Fruit fly (Drosophila melanogaster) whole organism, embryonic: Measurements from ENCODE around the gene Jhbp3.

Experiments
- C15 ChIP-seq: fragments of 200-800 bp; sonication (Bioruptor generic); IDR thresholded peaks from 3 replicates; pipeline ENCODE4 v1.3.6; 2022; ENCODE audit warnings: missing biosample characterization, missing genetic modification characterization
- CG11093 ChIP-seq: fragments of 200-800 bp; sonication (Bioruptor generic); IDR thresholded peaks from 3 replicates; pipeline ENCODE4 v1.3.6; 2022; ENCODE audit warnings: missing biosample characterization, missing genetic modification characterization
- CG12104 ChIP-seq: fragments of 200-800 bp; sonication (Bioruptor generic); optimal IDR thresholded peaks from 3 replicates; lab custom pipeline; 2016; ENCODE audit warnings: missing biosample characterization, missing genetic modification characterization
- CG12236 ChIP-seq: fragments of 200-800 bp; sonication (Bioruptor generic); optimal IDR thresholded peaks from 2 replicates; lab custom pipeline; 2016; ENCODE audit warnings: missing biosample characterization, missing genetic modification characterization
- CG12299 ChIP-seq: fragments of 200-800 bp; sonication (Bioruptor generic); optimal IDR thresholded peaks from 2 replicates; lab custom pipeline; 2018; ENCODE audit warnings: missing biosample characterization, mild to moderate bottlenecking, missing genetic modification characterization
- CG13296 ChIP-seq: fragments of 200-800 bp; sonication (Bioruptor generic); optimal IDR thresholded peaks from 3 replicates; lab custom pipeline; 2018; ENCODE audit warnings: missing biosample characterization, mild to moderate bottlenecking, missing genetic modification characterization
- CG14014 ChIP-seq: fragments of 200-800 bp; sonication (Bioruptor generic); IDR thresholded peaks from 2 replicates; pipeline ENCODE4 v1.3.6; 2022; ENCODE audit warnings: missing biosample characterization, missing genetic modification characterization
- CG14965 ChIP-seq: fragments of 200-800 bp; sonication (Bioruptor generic); optimal IDR thresholded peaks from 2 replicates; lab custom pipeline; 2016; ENCODE audit warnings: missing biosample characterization, missing genetic modification characterization, borderline replicate concordance
- CG15269 ChIP-seq: fragments of 200-800 bp; sonication (Bioruptor generic); optimal IDR thresholded peaks from 2 replicates; lab custom pipeline; 2018; ENCODE audit warnings: missing biosample characterization, mild to moderate bottlenecking, missing genetic modification characterization, moderate library complexity
- CG2199 ChIP-seq: fragments of 200-800 bp; sonication (Bioruptor generic); IDR thresholded peaks from 3 replicates; pipeline ENCODE4 v1.3.6; 2022; ENCODE audit warnings: missing biosample characterization, missing genetic modification characterization
- CG4328 ChIP-seq: fragments of 200-800 bp; sonication (Bioruptor generic); optimal IDR thresholded peaks from 3 replicates; lab custom pipeline; 2017; ENCODE audit warnings: missing biosample characterization, missing genetic modification reagents, missing genetic modification characterization
- CG5245 ChIP-seq: fragments of 200-800 bp; sonication (Bioruptor generic); optimal IDR thresholded peaks from 3 replicates; lab custom pipeline; 2016; ENCODE audit warnings: missing biosample characterization, missing genetic modification characterization
- CG6689 ChIP-seq: fragments of 200-800 bp; sonication (Bioruptor generic); IDR thresholded peaks from 2 replicates; pipeline ENCODE4 v1.3.6; 2022; ENCODE audit warnings: missing biosample characterization, missing genetic modification characterization
- CG6765 ChIP-seq: fragments of 200-800 bp; sonication (Bioruptor generic); optimal IDR thresholded peaks from 3 replicates; lab custom pipeline; 2017; ENCODE audit warnings: missing biosample characterization, mild to moderate bottlenecking, missing genetic modification characterization
- CG7271 ChIP-seq: fragments of 200-800 bp; sonication (Bioruptor generic); optimal IDR thresholded peaks from 2 replicates; lab custom pipeline; 2018; ENCODE audit warnings: missing biosample characterization, mild to moderate bottlenecking, missing genetic modification characterization, moderate library complexity
- CG7357 ChIP-seq: fragments of 200-800 bp; sonication (Bioruptor generic); IDR thresholded peaks from 3 replicates; pipeline ENCODE4 v1.3.6; 2022; ENCODE audit warnings: missing biosample characterization, missing genetic modification characterization
- CG7372 ChIP-seq: fragments of 200-800 bp; sonication (Bioruptor generic); IDR thresholded peaks from 2 replicates; pipeline ENCODE4 v1.3.6; 2022; ENCODE audit warnings: missing biosample characterization, missing genetic modification characterization
- CG8089 ChIP-seq: fragments of 200-800 bp; sonication (Bioruptor generic); optimal IDR thresholded peaks from 3 replicates; lab custom pipeline; 2016; ENCODE audit warnings: missing biosample characterization, missing genetic modification characterization
- CG8765 ChIP-seq: fragments of 200-800 bp; sonication (Bioruptor generic); IDR thresholded peaks from 2 replicates; pipeline ENCODE4 v1.3.6; 2022; ENCODE audit warnings: missing biosample characterization, missing genetic modification characterization
- CG9215 ChIP-seq: fragments of 200-800 bp; sonication (Bioruptor generic); IDR thresholded peaks from 2 replicates; pipeline ENCODE4 v1.3.6; 2022; ENCODE audit warnings: missing biosample characterization, missing genetic modification characterization
- CG9876 ChIP-seq: fragments of 200-800 bp; sonication (Bioruptor generic); optimal IDR thresholded peaks from 2 replicates; lab custom pipeline; 2016; ENCODE audit warnings: missing biosample characterization, missing genetic modification characterization
- D ChIP-seq, 2 experiments: fragments of 200-800 bp in 1 of 2; fragments of >200 bp in 1 of 2; sonication (Bioruptor generic) in 1 of 2; optimal IDR thresholded peaks; 2 replicates in 1 of 2; 3 replicates in 1 of 2; lab custom pipeline; 2017; ENCODE audit warnings: mild to moderate bottlenecking in 1 of 2, missing biosample characterization in 1 of 2, missing genetic modification characterization in 1 of 2, missing genetic modification reagents in 1 of 2
- Dad ChIP-seq: fragments of 200-800 bp; sonication (Bioruptor generic); optimal IDR thresholded peaks from 3 replicates; lab custom pipeline; 2016; ENCODE audit warnings: missing biosample characterization, missing genetic modification characterization
- HLH4C ChIP-seq: fragments of 200-800 bp; sonication (Bioruptor generic); IDR thresholded peaks from 3 replicates; pipeline ENCODE4 v1.3.6; 2022; ENCODE audit warnings: missing biosample characterization, missing genetic modification characterization; ENCODE audit not compliant: partially characterized antibody
- Hmx ChIP-seq: fragments of 200-800 bp; sonication (Bioruptor generic); optimal IDR thresholded peaks from 2 replicates; lab custom pipeline; 2016; ENCODE audit warnings: missing biosample characterization, missing genetic modification characterization
- PHDP ChIP-seq: fragments of 200-800 bp; sonication (Bioruptor generic); optimal IDR thresholded peaks from 3 replicates; lab custom pipeline; 2018; ENCODE audit warnings: missing biosample characterization, mild to moderate bottlenecking, missing genetic modification characterization, moderate library complexity
- Scr ChIP-seq: fragments of 200-800 bp; sonication (Bioruptor generic); IDR thresholded peaks from 2 replicates; pipeline ENCODE4 v1.3.6; 2022; ENCODE audit warnings: missing biosample characterization, missing genetic modification characterization; ENCODE audit not compliant: partially characterized antibody
- Sry-β ChIP-seq: fragments of 200-800 bp; sonication (Bioruptor generic); optimal IDR thresholded peaks from 2 replicates; lab custom pipeline; 2018; ENCODE audit warnings: missing biosample characterization, mild to moderate bottlenecking, missing genetic modification characterization, moderate library complexity
- YL-1 ChIP-seq: fragments of 200-800 bp; sonication (Bioruptor generic); optimal IDR thresholded peaks from 3 replicates; lab custom pipeline; 2017; ENCODE audit warnings: missing biosample characterization, mild to moderate bottlenecking, missing genetic modification characterization
- ac ChIP-seq: fragments of 200-800 bp; sonication (Bioruptor generic); optimal IDR thresholded peaks from 3 replicates; lab custom pipeline; 2017; ENCODE audit warnings: missing biosample characterization, mild to moderate bottlenecking, missing genetic modification characterization
- bbx ChIP-seq: fragments of 200-800 bp; sonication (Bioruptor generic); IDR thresholded peaks from 2 replicates; pipeline ENCODE4 v1.3.6; 2022; ENCODE audit warnings: missing biosample characterization, missing genetic modification characterization; ENCODE audit not compliant: partially characterized antibody
- chn ChIP-seq: fragments of 200-800 bp; sonication (Bioruptor generic); optimal IDR thresholded peaks from 2 replicates; lab custom pipeline; 2016; ENCODE audit warnings: missing biosample characterization, missing genetic modification characterization
- danr ChIP-seq: fragments of 200-800 bp; sonication (Bioruptor generic); IDR thresholded peaks from 2 replicates; pipeline ENCODE4 v1.3.6; 2022; ENCODE audit warnings: missing biosample characterization, missing genetic modification characterization
- ems ChIP-seq: fragments of 200-800 bp; sonication (Bioruptor generic); optimal IDR thresholded peaks from 3 replicates; lab custom pipeline; 2016; ENCODE audit warnings: missing biosample characterization, missing genetic modification characterization
- grau ChIP-seq: fragments of 200-800 bp; optimal IDR thresholded peaks from 3 replicates; lab custom pipeline; 2019; ENCODE audit warnings: missing biosample characterization, mild to moderate bottlenecking, missing genetic modification characterization, moderate library complexity
- kay ChIP-seq: fragments of 200-800 bp; sonication (Bioruptor generic); optimal IDR thresholded peaks from 2 replicates; lab custom pipeline; 2016; ENCODE audit warnings: missing biosample characterization, missing genetic modification characterization
- ken ChIP-seq: fragments of 200-800 bp; sonication (Bioruptor generic); IDR thresholded peaks from 3 replicates; pipeline ENCODE4 v1.3.6; 2022; ENCODE audit warnings: missing biosample characterization, missing genetic modification characterization
- klu ChIP-seq: fragments of 200-800 bp; sonication (Bioruptor generic); IDR thresholded peaks from 2 replicates; pipeline ENCODE4 v1.3.6; 2022; ENCODE audit warnings: missing biosample characterization, missing genetic modification characterization
- lov ChIP-seq, 2 experiments: fragments of 200-800 bp in 1 of 2; fragments of >200 bp in 1 of 2; sonication (Bioruptor generic) in 1 of 2; IDR thresholded peaks in 1 of 2; optimal IDR thresholded peaks in 1 of 2; 2 replicates in 1 of 2; 3 replicates in 1 of 2; pipeline versions ENCODE4 v1.3.6 to Lab custom; 2017 to 2022; ENCODE audit warnings: missing biosample characterization in 1 of 2, missing genetic modification characterization in 1 of 2
- mld ChIP-seq: fragments of 200-800 bp; sonication (Bioruptor generic); IDR thresholded peaks from 3 replicates; pipeline ENCODE4 v1.3.6; 2022; ENCODE audit warnings: missing biosample characterization, missing genetic modification characterization; ENCODE audit not compliant: partially characterized antibody
- oc ChIP-seq: fragments of 200-800 bp; sonication (Bioruptor generic); optimal IDR thresholded peaks from 2 replicates; lab custom pipeline; 2018; ENCODE audit warnings: missing biosample characterization, mild to moderate bottlenecking, missing genetic modification characterization, moderate library complexity
- p53 ChIP-seq: fragments of 200-800 bp; sonication (Bioruptor generic); optimal IDR thresholded peaks from 2 replicates; lab custom pipeline; 2016; ENCODE audit warnings: missing biosample characterization, missing genetic modification characterization
- pita ChIP-seq: fragments of 200-800 bp; sonication (Bioruptor generic); optimal IDR thresholded peaks from 2 replicates; lab custom pipeline; 2017; ENCODE audit warnings: missing biosample characterization, mild to moderate bottlenecking, missing genetic modification characterization
- pzg ChIP-seq: fragments of 200-800 bp; sonication (Bioruptor generic); optimal IDR thresholded peaks from 3 replicates; lab custom pipeline; 2018; ENCODE audit warnings: missing biosample characterization, mild to moderate bottlenecking, missing genetic modification characterization, moderate library complexity
- sd ChIP-seq: fragments of 200-800 bp; sonication (Bioruptor generic); optimal IDR thresholded peaks from 3 replicates; lab custom pipeline; 2018; ENCODE audit warnings: missing biosample characterization, mild to moderate bottlenecking, missing genetic modification characterization, moderate library complexity
- tio ChIP-seq: fragments of 200-800 bp; sonication (Bioruptor generic); optimal IDR thresholded peaks from 2 replicates; lab custom pipeline; 2017; ENCODE audit warnings: missing biosample characterization, missing genetic modification characterization, inconsistent platforms
- trem ChIP-seq: fragments of 200-800 bp; optimal IDR thresholded peaks from 3 replicates; lab custom pipeline; 2019; ENCODE audit warnings: missing biosample characterization, mild to moderate bottlenecking, missing genetic modification characterization, moderate library complexity
- ttk ChIP-seq: fragments of 200-800 bp; sonication (Bioruptor generic); IDR thresholded peaks from 2 replicates; pipeline ENCODE4 v2.1.2; 2022; ENCODE audit warnings: missing biosample characterization, missing genetic modification characterization

The Jhbp3 gene

DNA sequence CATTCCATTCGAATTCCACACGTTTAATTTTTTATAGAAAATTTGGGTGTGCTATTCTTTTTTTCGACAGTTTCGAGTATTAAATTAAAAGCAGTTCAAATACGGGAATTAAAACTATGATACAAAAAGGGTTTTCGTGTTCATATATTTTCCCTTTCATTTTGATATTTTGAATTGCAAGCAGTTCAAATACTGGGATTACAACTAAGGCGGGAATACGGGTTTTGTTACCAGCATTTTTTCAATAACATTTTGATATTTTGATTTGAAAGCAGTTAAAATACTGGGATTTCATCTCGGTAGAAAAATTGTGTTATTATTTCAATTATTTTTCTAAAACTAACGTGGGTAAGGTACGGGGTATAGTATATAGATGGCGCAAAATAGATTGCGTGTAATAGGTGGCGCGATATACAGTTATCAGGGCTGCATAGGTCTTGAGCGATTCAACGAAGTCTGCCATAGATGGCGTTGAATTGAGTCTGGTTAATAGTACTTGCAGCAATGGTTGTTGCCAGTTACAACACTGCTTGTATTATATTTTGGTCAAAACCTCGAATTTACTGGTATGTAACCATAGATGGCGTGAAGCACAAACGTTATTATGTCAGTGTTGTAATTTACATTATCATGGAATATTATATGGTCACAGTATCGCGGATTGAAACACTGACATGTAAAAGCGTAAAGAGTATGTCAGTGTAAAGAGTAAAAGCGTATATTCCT is 15.5 kb upstream of the Jhbp3 start (continued):
- peak; percentile 85; the same call in 2 of the 3 replicates for TF ChIP-seq CG2199 (GFP tag; lab: Robert Waterston, UW)
- TF ChIP-seq CG12104 (GFP tag; lab: Kevin White, UChicago): no peak
- peak; percentile 69 for TF ChIP-seq CG5245
- TF ChIP-seq chn (GFP tag; lab: Kevin White, UChicago): peak; percentile 65
- no peak for TF ChIP-seq CG12299 (tag; lab: Kevin White, UChicago)
- peak; percentile 83 for TF ChIP-seq CG9876 (GFP tag; lab: Kevin White, UChicago)
- TF ChIP-seq tio (GFP tag; lab: Kevin White, UChicago): peak; percentile 11
- no peak for TF ChIP-seq CG7357 (GFP tag; lab: Robert Waterston, UW)
- peak; percentile 49; the same call in 1 of the 2 replicates for TF ChIP-seq CG14014 (GFP tag; lab: Robert Waterston, UW)
- TF ChIP-seq Hmx: no peak
- TF ChIP-seq CG6689 (GFP tag; lab: Robert Waterston, UW): no peak
- TF ChIP-seq grau: peak; percentile 56
- TF ChIP-seq ac (GFP tag; lab: Kevin White, UChicago): no peak
- peak; percentile 7 for TF ChIP-seq p53 (GFP tag; lab: Kevin White, UChicago)
- peak; percentile 71 for TF ChIP-seq CG14965 (GFP tag; lab: Kevin White, UChicago)
- TF ChIP-seq kay (GFP tag; lab: Kevin White, UChicago): no peak
- peak; percentile 97 for TF ChIP-seq pita (GFP tag; lab: Kevin White, UChicago)
- no peak for TF ChIP-seq lov (optimal IDR thresholded peaks at IDR 0.05; lab: Kevin White, UChicago)
- TF ChIP-seq lov (GFP tag; IDR thresholded peaks at IDR 0.05; lab: Robert Waterston, UW): no peak
- no peak for TF ChIP-seq PHDP (tag; lab: Kevin White, UChicago)
- TF ChIP-seq CG6765 (GFP tag; lab: Kevin White, UChicago): no peak
- TF ChIP-seq CG7372 (GFP tag; lab: Robert Waterston, UW): no peak; the same call in 1 of the 2 replicates
- no peak for TF ChIP-seq ttk (GFP tag; lab: Robert Waterston, UW)
- TF ChIP-seq HLH4C (GFP tag; lab: Robert Waterston, UW): peak; percentile 59; the same call in 2 of the 3 replicates
- TF ChIP-seq bbx: no peak
- no peak for TF ChIP-seq CG4328 (GFP tag; lab: Kevin White, UChicago)
- TF ChIP-seq Dad (GFP tag; lab: Kevin White, UChicago): peak; percentile 72
- peak; percentile 8; the same call in 1 of the 2 replicates for TF ChIP-seq danr (GFP tag; lab: Robert Waterston, UW)
- TF ChIP-seq pzg: peak; percentile 31
- TF ChIP-seq D (optimal IDR thresholded peaks at IDR 0.05; lab: Kevin White, UChicago): no peak
- no peak for TF ChIP-seq D (GFP tag; optimal IDR thresholded peaks at IDR 0.05; lab: Kevin White, UChicago)
- TF ChIP-seq oc (tag; lab: Kevin White, UChicago): no peak
- TF ChIP-seq Sry-β (GFP tag; lab: Kevin White, UChicago): no peak
- peak; percentile 48 for TF ChIP-seq sd (tag; lab: Kevin White, UChicago)
- TF ChIP-seq CG9215 (GFP tag; lab: Robert Waterston, UW): no peak; the same call in 1 of the 2 replicates
- peak; percentile 7 for TF ChIP-seq CG12236 (GFP tag; lab: Kevin White, UChicago)
- TF ChIP-seq Scr: peak; percentile 40; the same call in 1 of the 2 replicates
- TF ChIP-seq CG8765 (GFP tag; lab: Robert Waterston, UW): peak; percentile 44; the same call in 1 of the 2 replicates
- TF ChIP-seq trem: peak; percentile 62
- TF ChIP-seq C15 (GFP tag; lab: Robert Waterston, UW): 0 out of 3 replicates have a peak, but pooled peaks have one; percentile 10
- TF ChIP-seq YL-1 (GFP tag; lab: Kevin White, UChicago): no peak
- no peak for TF ChIP-seq klu (GFP tag; lab: Robert Waterston, UW)
- TF ChIP-seq CG13296: no peak
- TF ChIP-seq CG15269 (tag; lab: Kevin White, UChicago): peak; percentile 45
- no peak for TF ChIP-seq mld (GFP tag; lab: Robert Waterston, UW)
- TF ChIP-seq CG7271 (tag; lab: Kevin White, UChicago): no peak
- no peak for TF ChIP-seq CG11093
- peak; percentile 20 for TF ChIP-seq CG8089 (GFP tag; lab: Kevin White, UChicago)
- TF ChIP-seq ken (GFP tag; lab: Robert Waterston, UW): peak; percentile 64; the same call in 2 of the 3 replicates
- peak; percentile 48 for TF ChIP-seq ems (GFP tag; lab: Kevin White, UChicago)
